Worm (Caenorhabditis elegans) whole organism, young adult: ENCODE data around the gene somi-1.

ENCODE experiments used
- B0019.2 ChIP-seq: fragments of 200-800 bp; sonication (Bioruptor generic); conservative IDR thresholded peaks from 2 replicates; pipeline ENCODE4 v1.3.6; 2022; ENCODE audit warnings: missing genetic modification reagents, missing genetic modification characterization, missing compliant biosample characterization
- B0336.3 ChIP-seq: fragments of 200-800 bp; sonication (Bioruptor generic); IDR thresholded peaks from 2 replicates; pipeline ENCODE4 v1.3.6; 2022; ENCODE audit warnings: missing genetic modification characterization, missing compliant biosample characterization
- F39B2.1 ChIP-seq: fragments of 200-800 bp; sonication (Bioruptor generic); IDR thresholded peaks from 2 replicates; pipeline ENCODE4 v1.3.6; 2022; ENCODE audit warnings: missing genetic modification reagents, missing genetic modification characterization, missing compliant biosample characterization
- F52B5.7 ChIP-seq: sonication (generic microtip); optimal IDR thresholded peaks from 2 replicates; lab custom pipeline; 2016; ENCODE audit warnings: mild to moderate bottlenecking, missing genetic modification characterization, missing compliant biosample characterization
- T26A5.8 ChIP-seq: sonication (generic microtip); optimal IDR thresholded peaks from 2 replicates; lab custom pipeline; 2016; ENCODE audit warnings: missing genetic modification characterization, missing compliant biosample characterization
- Y53G8AR.9 ChIP-seq: fragments of 200-800 bp; sonication (Bioruptor generic); conservative IDR thresholded peaks from 2 replicates; pipeline ENCODE4 v1.3.6; 2022; ENCODE audit warnings: missing genetic modification reagents, missing genetic modification characterization, missing compliant biosample characterization
- Y56A3A.18 ChIP-seq: fragments of 200-800 bp; sonication (Bioruptor generic); IDR thresholded peaks from 2 replicates; pipeline ENCODE4 v1.3.6; 2022; ENCODE audit warnings: missing genetic modification reagents, missing genetic modification characterization, missing compliant biosample characterization
- Y67H2A.10 ChIP-seq: fragments of 200-800 bp; sonication (Bioruptor generic); conservative IDR thresholded peaks from 2 replicates; pipeline ENCODE4 v1.3.6; 2022; ENCODE audit warnings: missing genetic modification reagents, missing genetic modification characterization, missing compliant biosample characterization
- Y79H2A.3 ChIP-seq: fragments of 200-800 bp; sonication (Bioruptor generic); conservative IDR thresholded peaks from 2 replicates; pipeline ENCODE4 v1.3.6; 2022; ENCODE audit warnings: missing genetic modification reagents, missing genetic modification characterization, missing compliant biosample characterization
- aptf-2 ChIP-seq: fragments of 200-800 bp; sonication (Bioruptor generic); conservative IDR thresholded peaks from 2 replicates; pipeline ENCODE4 v1.3.6; 2022; ENCODE audit warnings: missing genetic modification reagents, missing genetic modification characterization, missing compliant biosample characterization
- aptf-3 ChIP-seq: fragments of 200-800 bp; sonication (Bioruptor generic); IDR thresholded peaks from 2 replicates; pipeline ENCODE4 v1.3.6; 2022; ENCODE audit warnings: missing genetic modification characterization, missing compliant biosample characterization
- atf-7 ChIP-seq: sonication (generic microtip); optimal IDR thresholded peaks from 2 replicates; lab custom pipeline; 2017; ENCODE audit warnings: mild to moderate bottlenecking, missing genetic modification characterization, missing compliant biosample characterization
- attf-3 ChIP-seq: fragments of 200-800 bp; sonication (Bioruptor generic); conservative IDR thresholded peaks from 2 replicates; pipeline ENCODE4 v1.3.6; 2022; ENCODE audit warnings: missing genetic modification reagents, missing genetic modification characterization, missing compliant biosample characterization
- attf-5 ChIP-seq: fragments of 200-800 bp; sonication (Bioruptor generic); optimal IDR thresholded peaks from 2 replicates; lab custom pipeline; 2018; ENCODE audit warnings: mild to moderate bottlenecking, missing genetic modification characterization, missing compliant biosample characterization
- ccch-3 ChIP-seq: fragments of 200-800 bp; sonication (Bioruptor generic); optimal IDR thresholded peaks from 2 replicates; lab custom pipeline; 2018; ENCODE audit warnings: mild to moderate bottlenecking, missing genetic modification characterization, missing compliant biosample characterization
- cebp-1 ChIP-seq, 2 experiments: fragments of 200-800 bp in 1 of 2; sonication (Bioruptor generic) in 1 of 2; sonication (generic microtip) in 1 of 2; IDR thresholded peaks in 1 of 2; optimal IDR thresholded peaks in 1 of 2; 2 replicates each; pipeline versions ENCODE4 v1.3.6 to Lab custom; 2017 to 2022; ENCODE audit warnings: missing compliant biosample characterization in 2 of 2, missing genetic modification characterization in 2 of 2, mild to moderate bottlenecking in 1 of 2, missing genetic modification reagents in 1 of 2, moderate library complexity in 1 of 2
- ceh-100 ChIP-seq: fragments of 200-800 bp; sonication (Bioruptor generic); IDR thresholded peaks from 2 replicates; pipeline ENCODE4 v1.3.6; 2022; ENCODE audit warnings: missing genetic modification reagents, missing genetic modification characterization, missing compliant biosample characterization
- ceh-58 ChIP-seq: fragments of 200-800 bp; sonication (Bioruptor generic); IDR thresholded peaks from 2 replicates; pipeline ENCODE4 v1.3.6; 2022; ENCODE audit warnings: missing genetic modification characterization, missing compliant biosample characterization
- dox-1 ChIP-seq: fragments of 200-800 bp; sonication (Bioruptor generic); IDR thresholded peaks from 2 replicates; pipeline ENCODE4 v1.3.6; 2022; ENCODE audit warnings: missing genetic modification reagents, missing genetic modification characterization, missing compliant biosample characterization
- efl-1 ChIP-seq: fragments of 150-350 bp; optimal IDR thresholded peaks from 2 replicates; lab custom pipeline; 2014; ENCODE audit warnings: missing biosample characterization, missing genetic modification reagents, missing genetic modification characterization
- fkh-3 ChIP-seq: sonication (generic microtip); optimal IDR thresholded peaks from 2 replicates; lab custom pipeline; 2016; ENCODE audit warnings: mild to moderate bottlenecking, missing genetic modification characterization, missing compliant biosample characterization
- hlh-26 ChIP-seq: fragments of 200-800 bp; sonication (Bioruptor generic); conservative IDR thresholded peaks from 2 replicates; pipeline ENCODE4 v1.3.6; 2022; ENCODE audit warnings: missing genetic modification reagents, missing genetic modification characterization, missing compliant biosample characterization
- hrde-1 ChIP-seq: sonication (generic microtip); optimal IDR thresholded peaks from 2 replicates; lab custom pipeline; 2016; ENCODE audit warnings: missing genetic modification characterization, mild to moderate bottlenecking, missing compliant biosample characterization, moderate library complexity, missing genotype, missing genetic modification reagents, borderline replicate concordance
- let-607 ChIP-seq, 2 experiments: fragments of 200-800 bp in 1 of 2; sonication (Bioruptor generic) in 1 of 2; sonication (generic microtip) in 1 of 2; optimal IDR thresholded peaks; 2 replicates each; lab custom pipeline; 2016 to 2018; ENCODE audit warnings: mild to moderate bottlenecking in 2 of 2, missing compliant biosample characterization in 2 of 2, missing genetic modification characterization in 2 of 2, moderate library complexity in 2 of 2, missing genotype in 1 of 2
- lin-40 ChIP-seq: sonication (generic microtip); optimal IDR thresholded peaks from 2 replicates; lab custom pipeline; 2016; ENCODE audit warnings: missing genetic modification characterization, mild to moderate bottlenecking, missing compliant biosample characterization, missing genotype, missing genetic modification reagents
- lsy-27 ChIP-seq: sonication (generic microtip); optimal IDR thresholded peaks from 2 replicates; lab custom pipeline; 2017; ENCODE audit warnings: missing genetic modification characterization, mild to moderate bottlenecking, missing compliant biosample characterization, antibody characterized with exemption, missing genotype, borderline replicate concordance; ENCODE audit not compliant: insufficient read depth
- madf-3 ChIP-seq: fragments of 200-800 bp; sonication (Bioruptor generic); IDR thresholded peaks from 2 replicates; pipeline ENCODE4 v1.3.6; 2022; ENCODE audit warnings: missing genetic modification reagents, missing genetic modification characterization, missing compliant biosample characterization
- mel-28 ChIP-seq: sonication (generic microtip); optimal IDR thresholded peaks from 2 replicates; lab custom pipeline; 2016; ENCODE audit warnings: borderline replicate concordance, mild to moderate bottlenecking, missing genetic modification characterization, missing compliant biosample characterization
- mes-4 ChIP-seq: sonication (generic microtip); optimal IDR thresholded peaks from 2 replicates; lab custom pipeline; 2016; ENCODE audit warnings: missing genotype, missing genetic modification characterization, missing compliant biosample characterization
- nhr-80 ChIP-seq: sonication (generic microtip); optimal IDR thresholded peaks from 2 replicates; lab custom pipeline; 2016; ENCODE audit warnings: missing genetic modification characterization, missing compliant biosample characterization
- nhr-90 ChIP-seq: sonication (generic microtip); optimal IDR thresholded peaks from 2 replicates; lab custom pipeline; 2016; ENCODE audit warnings: missing genotype, mild to moderate bottlenecking, missing genetic modification characterization, missing compliant biosample characterization
- rcor-1 ChIP-seq: fragments of 200-800 bp; sonication (Bioruptor generic); IDR thresholded peaks from 2 replicates; pipeline ENCODE4 v1.3.6; 2022; ENCODE audit warnings: missing genetic modification reagents, missing genetic modification characterization, missing compliant biosample characterization
- repo-1 ChIP-seq: sonication (generic microtip); optimal IDR thresholded peaks from 2 replicates; lab custom pipeline; 2017; ENCODE audit warnings: mild to moderate bottlenecking, missing genetic modification characterization, missing compliant biosample characterization
- snpc-3.4 ChIP-seq: sonication (generic microtip); optimal IDR thresholded peaks from 2 replicates; lab custom pipeline; 2017; ENCODE audit warnings: missing genetic modification characterization, mild to moderate bottlenecking, missing compliant biosample characterization, antibody characterized with exemption, moderate library complexity, missing genotype, missing genetic modification reagents
- snpc-4 ChIP-seq, 5 experiments: fragments of 150-350 bp in 1 of 5; sonication (generic microtip) in 4 of 5; optimal IDR thresholded peaks; 2 replicates each; lab custom pipeline; 2014 to 2018; ENCODE audit warnings: missing genetic modification characterization in 5 of 5, missing biosample characterization in 3 of 5, antibody characterized with exemption in 2 of 5, mild to moderate bottlenecking in 2 of 5, missing compliant biosample characterization in 2 of 5, missing genotype in 2 of 5, moderate library complexity in 2 of 5, missing genetic modification reagents in 1 of 5
- tlf-1 ChIP-seq: fragments of 200-800 bp; sonication (Bioruptor generic); optimal IDR thresholded peaks from 2 replicates; lab custom pipeline; 2018; ENCODE audit warnings: mild to moderate bottlenecking, missing genetic modification characterization, missing compliant biosample characterization
- unc-62 ChIP-seq: fragments of 150-350 bp; optimal IDR thresholded peaks from 2 replicates; lab custom pipeline; 2014; ENCODE audit warnings: missing biosample characterization, missing genetic modification reagents, missing genetic modification characterization
- zfh-2 ChIP-seq: fragments of 200-800 bp; sonication (Bioruptor generic); conservative IDR thresholded peaks from 2 replicates; pipeline ENCODE4 v1.3.6; 2022; ENCODE audit warnings: missing genetic modification reagents, missing genetic modification characterization, missing compliant biosample characterization
- ztf-22 ChIP-seq: fragments of 200-800 bp; sonication (Bioruptor generic); optimal IDR thresholded peaks from 2 replicates; lab custom pipeline; 2018; ENCODE audit warnings: mild to moderate bottlenecking, missing genetic modification characterization, moderate library complexity, missing compliant biosample characterization
- ztf-25 ChIP-seq: fragments of 200-800 bp; sonication (Bioruptor generic); IDR thresholded peaks from 2 replicates; pipeline ENCODE4 v1.3.6; 2022; ENCODE audit warnings: missing genetic modification reagents, missing genetic modification characterization, missing compliant biosample characterization
- ztf-3 ChIP-seq: fragments of 200-800 bp; sonication (Bioruptor generic); optimal IDR thresholded peaks from 2 replicates; lab custom pipeline; 2018; ENCODE audit warnings: mild to moderate bottlenecking, missing genetic modification characterization, missing compliant biosample characterization

The somi-1 gene

DNA sequence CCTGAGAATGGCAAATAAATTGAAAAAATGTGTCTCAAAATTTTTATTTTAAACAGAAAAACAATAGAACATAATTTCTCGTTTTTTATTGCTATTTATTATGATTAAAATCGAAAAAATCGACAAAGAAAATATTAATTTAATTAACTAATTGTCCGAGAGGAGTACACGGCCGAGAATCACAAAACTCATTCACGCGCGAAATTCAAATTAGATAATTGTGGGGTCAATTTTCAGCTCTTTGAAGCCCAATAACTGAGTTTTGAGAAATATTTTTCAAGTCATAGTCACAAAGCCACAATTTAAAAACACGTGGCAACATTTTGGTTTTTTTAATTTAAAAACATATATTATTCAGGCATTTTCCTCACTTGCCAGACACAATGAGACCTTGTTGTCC is 17.9 kb upstream of the somi-1 start (continued):
- no peak for TF ChIP-seq ztf-22
- TF ChIP-seq zfh-2 (GFP tag; lab: Robert Waterston, UW), result no peak
- TF ChIP-seq nhr-90, result no peak
- TF ChIP-seq aptf-2 (GFP tag; lab: Robert Waterston, UW), result 0 out of 2 replicates have a peak, but pooled peaks have one; percentile 23
- TF ChIP-seq efl-1, result peak; percentile 48
- TF ChIP-seq hlh-26 (GFP tag; lab: Robert Waterston, UW), result no peak
- TF ChIP-seq aptf-3 (GFP tag; lab: Robert Waterston, UW), result no peak
- no peak for TF ChIP-seq mes-4 (tag; lab: Kevin White, UChicago)
- TF ChIP-seq lsy-27 (tag; lab: Kevin White, UChicago), result no peak
- no peak for TF ChIP-seq unc-62 (GFP tag; lab: Kevin White, UChicago)
- no peak for TF ChIP-seq Y79H2A.3 (GFP tag; lab: Robert Waterston, UW)
- TF ChIP-seq ztf-25 (GFP tag; lab: Robert Waterston, UW), result no peak
- no peak for TF ChIP-seq snpc-4 (GFP tag; optimal IDR thresholded peaks at IDR 0.05; lab: Kevin White, UChicago)
- no peak for TF ChIP-seq snpc-4 (tag; optimal IDR thresholded peaks at IDR 0.05; lab: Kevin White, UChicago)
- no peak; the same call in 1 of the 2 replicates for TF ChIP-seq ceh-100 (GFP tag; lab: Robert Waterston, UW)
- no peak for TF ChIP-seq attf-5 (GFP tag; lab: Kevin White, UChicago)
- no peak for TF ChIP-seq T26A5.8 (tag; lab: Kevin White, UChicago)
- TF ChIP-seq repo-1 (tag; lab: Kevin White, UChicago), result no peak
- TF ChIP-seq tlf-1, result no peak
- no peak for TF ChIP-seq Y56A3A.18 (GFP tag; lab: Robert Waterston, UW)
- no peak for TF ChIP-seq ccch-3 (GFP tag; lab: Kevin White, UChicago)
- no peak for TF ChIP-seq rcor-1 (GFP tag; lab: Robert Waterston, UW)
- no peak for TF ChIP-seq hrde-1 (tag; lab: Kevin White, UChicago)
- TF ChIP-seq F39B2.1 (GFP tag; lab: Robert Waterston, UW), result no peak
- no peak for TF ChIP-seq let-607 (tag; optimal IDR thresholded peaks at IDR 0.05; lab: Kevin White, UChicago)

DNA sequence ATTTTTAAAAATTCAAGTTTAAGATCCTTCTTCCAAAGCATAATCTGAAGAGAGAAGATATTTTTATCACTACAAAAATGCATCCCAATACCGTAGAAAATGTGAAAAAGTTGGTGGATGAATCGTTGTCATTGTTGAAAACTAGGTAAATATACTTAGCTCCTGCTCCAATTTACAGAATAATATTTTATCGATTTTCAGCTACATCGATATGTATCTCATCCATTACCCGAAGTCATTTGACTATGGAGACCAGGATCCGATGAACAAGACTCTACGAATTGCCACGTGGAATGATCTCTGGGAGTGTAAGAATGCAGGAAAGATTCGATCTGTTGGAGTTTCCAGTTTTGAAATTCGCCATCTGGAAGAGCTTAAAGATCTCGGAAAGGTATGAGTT is 17.2 kb upstream of the somi-1 start:
- TF ChIP-seq Y53G8AR.9 (GFP tag; lab: Robert Waterston, UW) (0 out of 2 replicates have a peak, but pooled peaks have one; percentile 46), attf-3 (GFP tag; lab: Robert Waterston, UW) (0 out of 2 replicates have a peak, but pooled peaks have one; percentile 6), ztf-3 (GFP tag; lab: Kevin White, UChicago) (no peak), fkh-3 (tag; lab: Kevin White, UChicago) (no peak), B0019.2 (GFP tag; lab: Robert Waterston, UW) (no peak)

DNA sequence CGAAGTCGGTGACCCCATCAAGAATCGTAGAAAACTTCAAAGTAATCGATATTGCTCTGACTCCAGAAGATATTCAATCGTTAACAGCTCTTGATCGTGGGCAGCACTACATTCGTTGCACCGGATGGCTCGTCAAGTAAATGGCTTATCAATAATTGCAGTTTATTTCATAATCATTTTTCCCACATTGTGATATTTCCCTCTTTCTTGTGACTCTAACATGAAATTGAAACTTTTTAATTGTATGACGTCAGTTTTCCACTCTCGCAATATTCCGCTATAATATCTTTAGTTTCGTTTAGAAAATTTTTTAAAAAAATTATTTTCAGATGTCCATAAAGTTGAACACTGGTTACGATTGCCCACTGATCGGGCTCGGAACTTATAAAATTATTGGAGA is 16.7 kb upstream of the somi-1 start, which contains the start of gene F53F1.3:
Gene F53F1.3 (plus strand): TSS at position 330 of the 400 bp plus-strand sequence.
- TF ChIP-seq cebp-1 (GFP tag; IDR thresholded peaks at IDR 0.05; lab: Robert Waterston, UW), result peak; percentile 57; the same call in 1 of the 2 replicates
- peak; percentile 67 for TF ChIP-seq cebp-1 (tag; optimal IDR thresholded peaks at IDR 0.05; lab: Kevin White, UChicago)
- 0 out of 2 replicates have a peak, but pooled peaks have one; percentile 27 for TF ChIP-seq dox-1 (GFP tag; lab: Robert Waterston, UW)
- no peak for TF ChIP-seq F52B5.7 (tag; lab: Kevin White, UChicago)
- no peak for TF ChIP-seq lin-40 (tag; lab: Kevin White, UChicago)
- peak; percentile 55 for TF ChIP-seq nhr-80 (tag; lab: Kevin White, UChicago)
- TF ChIP-seq let-607 (tag; optimal IDR thresholded peaks at IDR 0.05; lab: Kevin White, UChicago), result no peak
- no peak for TF ChIP-seq snpc-4 (GFP tag; optimal IDR thresholded peaks at IDR 0.05; lab: Kevin White, UChicago)
- no peak for TF ChIP-seq snpc-4 (tag; optimal IDR thresholded peaks at IDR 0.05; lab: Kevin White, UChicago)
- peak; percentile 21 for TF ChIP-seq atf-7 (tag; lab: Kevin White, UChicago)
- no peak for TF ChIP-seq ceh-58 (GFP tag; lab: Robert Waterston, UW)
- TF ChIP-seq B0336.3, result no peak
- 0 out of 2 replicates have a peak, but pooled peaks have one; percentile 20 for TF ChIP-seq madf-3
- TF ChIP-seq mel-28 (tag; lab: Kevin White, UChicago), result no peak
- TF ChIP-seq snpc-3.4 (tag; lab: Kevin White, UChicago), result no peak
- TF ChIP-seq F39B2.1 (GFP tag; lab: Robert Waterston, UW), result no peak
- TF ChIP-seq Y67H2A.10 (GFP tag; lab: Robert Waterston, UW), result no peak
- 0 out of 2 replicates have a peak, but pooled peaks have one; percentile 18 for TF ChIP-seq attf-3 (GFP tag; lab: Robert Waterston, UW)
